Worm (Caenorhabditis elegans) whole organism, L1 larva: Measurements from ENCODE around the gene F47B10.5.
A peak's percentile ranks its signal among the peaks of the same experiment; 100 is the strongest.

Source experiments
- C16A3.4 ChIP-seq: fragments of 150-350 bp; optimal IDR thresholded peaks from 2 replicates; lab custom pipeline; 2014; ENCODE audit warnings: missing biosample characterization, missing genetic modification characterization
- Y116A8C.19 ChIP-seq: sonication (generic microtip); optimal IDR thresholded peaks from 2 replicates; lab custom pipeline; 2016; ENCODE audit warnings: missing compliant biosample characterization, missing genetic modification characterization, borderline replicate concordance
- ama-1 ChIP-seq: fragments of 150-350 bp; optimal IDR thresholded peaks from 2 replicates; lab custom pipeline; 2014
- blmp-1 ChIP-seq: fragments of 150-350 bp; optimal IDR thresholded peaks from 2 replicates; lab custom pipeline; 2014; ENCODE audit warnings: missing biosample characterization, missing genetic modification characterization
- ceh-63 ChIP-seq: fragments of 200-800 bp; sonication (Bioruptor generic); optimal IDR thresholded peaks from 2 replicates; lab custom pipeline; 2018; ENCODE audit warnings: mild to moderate bottlenecking, missing genetic modification characterization, missing compliant biosample characterization
- ceh-8 ChIP-seq: fragments of 200-800 bp; sonication (Bioruptor generic); optimal IDR thresholded peaks from 2 replicates; lab custom pipeline; 2018; ENCODE audit warnings: mild to moderate bottlenecking, missing genetic modification characterization, moderate library complexity, missing compliant biosample characterization
- ceh-82 ChIP-seq, 3 experiments: fragments of 150-350 bp in 1 of 3; sonication (generic microtip) in 2 of 3; optimal IDR thresholded peaks; 2 replicates each; lab custom pipeline; 2014 to 2017; ENCODE audit warnings: missing biosample characterization in 3 of 3, missing genetic modification characterization in 3 of 3
- ceh-90 ChIP-seq: sonication (generic microtip); optimal IDR thresholded peaks from 2 replicates; lab custom pipeline; 2016; ENCODE audit warnings: missing genetic modification characterization, missing compliant biosample characterization
- dsc-1 ChIP-seq: sonication (generic microtip); optimal IDR thresholded peaks from 2 replicates; lab custom pipeline; 2016; ENCODE audit warnings: mild to moderate bottlenecking, missing genetic modification characterization, missing compliant biosample characterization
- efl-1 ChIP-seq, 4 experiments: fragments of 150-350 bp; optimal IDR thresholded peaks in 3 of 4; peaks in 1 of 4; 1 replicate in 1 of 4; 2 replicates in 3 of 4; lab custom pipeline; 2014; ENCODE audit warnings: missing biosample characterization in 2 of 4, missing genetic modification characterization in 2 of 4, missing genetic modification reagents in 2 of 4
- elt-3 ChIP-seq, 6 experiments: fragments of 150-350 bp in 1 of 6; sonication (generic microtip); optimal IDR thresholded peaks; 2 replicates each; lab custom pipeline; 2017 to 2018; ENCODE audit warnings: missing biosample characterization in 6 of 6, missing genetic modification characterization in 6 of 6, inconsistent platforms in 1 of 6
- ets-5 ChIP-seq: fragments of 200-800 bp; sonication (Bioruptor generic); IDR thresholded peaks from 2 replicates; pipeline ENCODE4 v1.3.6; 2022; ENCODE audit warnings: missing genetic modification characterization, missing compliant biosample characterization
- fkh-8 ChIP-seq: sonication (generic microtip); optimal IDR thresholded peaks from 2 replicates; lab custom pipeline; 2016; ENCODE audit warnings: mild to moderate bottlenecking, missing genetic modification characterization, missing compliant biosample characterization
- grh-1 ChIP-seq: fragments of 200-800 bp; sonication (Bioruptor generic); IDR thresholded peaks from 2 replicates; pipeline ENCODE4 v1.3.6; 2022; ENCODE audit warnings: missing genetic modification reagents, missing genetic modification characterization, missing compliant biosample characterization
- hlh-4 ChIP-seq: sonication (generic microtip); optimal IDR thresholded peaks from 2 replicates; lab custom pipeline; 2016; ENCODE audit warnings: mild to moderate bottlenecking, missing genetic modification characterization, missing compliant biosample characterization
- jun-1 ChIP-seq: fragments of 150-350 bp; optimal IDR thresholded peaks from 2 replicates; lab custom pipeline; 2014; ENCODE audit warnings: missing biosample characterization, missing genetic modification reagents, missing genetic modification characterization
- lin-13 ChIP-seq: fragments of 150-350 bp; optimal IDR thresholded peaks from 2 replicates; lab custom pipeline; 2014; ENCODE audit warnings: missing biosample characterization, missing genetic modification reagents, missing genetic modification characterization
- lin-14 ChIP-seq: fragments of 200-800 bp; sonication (Bioruptor generic); optimal IDR thresholded peaks from 2 replicates; lab custom pipeline; 2018; ENCODE audit warnings: mild to moderate bottlenecking, missing genetic modification characterization, moderate library complexity, missing compliant biosample characterization
- lin-35 ChIP-seq, 2 experiments: fragments of 150-350 bp; optimal IDR thresholded peaks; 2 replicates each; lab custom pipeline; 2014; ENCODE audit warnings: missing biosample characterization in 2 of 2, missing genetic modification characterization in 2 of 2, missing genetic modification reagents in 2 of 2
- lin-39 ChIP-seq: fragments of 150-350 bp; optimal IDR thresholded peaks from 2 replicates; lab custom pipeline; 2014; ENCODE audit warnings: missing biosample characterization, missing genetic modification reagents, missing genetic modification characterization
- lsy-2 ChIP-seq, 2 experiments: fragments of 150-350 bp; optimal IDR thresholded peaks; 2 replicates each; lab custom pipeline; 2014; ENCODE audit warnings: missing biosample characterization in 2 of 2, missing genetic modification characterization in 2 of 2
- nhr-19 ChIP-seq: fragments of 200-800 bp; sonication (Bioruptor generic); conservative IDR thresholded peaks from 2 replicates; pipeline ENCODE4 v1.3.6; 2022; ENCODE audit warnings: missing genetic modification characterization, missing compliant biosample characterization
- nhr-20 ChIP-seq: sonication (generic microtip); optimal IDR thresholded peaks from 2 replicates; lab custom pipeline; 2016; ENCODE audit warnings: mild to moderate bottlenecking, missing genetic modification characterization, missing compliant biosample characterization
- nhr-237 ChIP-seq: fragments of 150-350 bp; optimal IDR thresholded peaks from 2 replicates; lab custom pipeline; 2014; ENCODE audit warnings: missing biosample characterization, missing genetic modification characterization
- nhr-47 ChIP-seq: sonication (generic microtip); optimal IDR thresholded peaks from 2 replicates; lab custom pipeline; 2016; ENCODE audit warnings: mild to moderate bottlenecking, missing genetic modification characterization, moderate library complexity, missing compliant biosample characterization
- nhr-71 ChIP-seq: sonication (generic microtip); optimal IDR thresholded peaks from 2 replicates; lab custom pipeline; 2016; ENCODE audit warnings: mild to moderate bottlenecking, missing genetic modification characterization, moderate library complexity, missing compliant biosample characterization
- nhr-76 ChIP-seq: sonication (generic microtip); optimal IDR thresholded peaks from 2 replicates; lab custom pipeline; 2017; ENCODE audit warnings: missing biosample characterization, missing genetic modification characterization
- nhr-77 ChIP-seq: fragments of 150-350 bp; optimal IDR thresholded peaks from 2 replicates; lab custom pipeline; 2014; ENCODE audit warnings: missing biosample characterization, missing genetic modification characterization
- nhr-84 ChIP-seq: sonication (generic microtip); optimal IDR thresholded peaks from 2 replicates; lab custom pipeline; 2017; ENCODE audit warnings: missing biosample characterization, missing genetic modification characterization
- pag-3 ChIP-seq: sonication (generic microtip); optimal IDR thresholded peaks from 2 replicates; lab custom pipeline; 2017; ENCODE audit warnings: missing genetic modification characterization, mild to moderate bottlenecking, missing compliant biosample characterization, antibody characterized with exemption, borderline replicate concordance; ENCODE audit not compliant: insufficient read depth
- pqm-1 ChIP-seq: sonication (generic microtip); optimal IDR thresholded peaks from 3 replicates; lab custom pipeline; 2017; ENCODE audit warnings: missing biosample characterization, missing genetic modification characterization
- rnt-1 ChIP-seq: sonication (generic microtip); optimal IDR thresholded peaks from 2 replicates; lab custom pipeline; 2016; ENCODE audit warnings: mild to moderate bottlenecking, missing genetic modification characterization, moderate library complexity, missing compliant biosample characterization
- skn-1 ChIP-seq: fragments of 150-350 bp; optimal IDR thresholded peaks from 2 replicates; lab custom pipeline; 2014; ENCODE audit warnings: missing biosample characterization, missing genetic modification characterization
- sup-37 ChIP-seq: fragments of 200-800 bp; sonication (Bioruptor generic); optimal IDR thresholded peaks from 2 replicates; lab custom pipeline; 2018; ENCODE audit warnings: mild to moderate bottlenecking, missing genetic modification characterization, missing compliant biosample characterization
- tbx-2 ChIP-seq: sonication (generic microtip); optimal IDR thresholded peaks from 2 replicates; lab custom pipeline; 2016; ENCODE audit warnings: missing genetic modification characterization, missing compliant biosample characterization
- unc-130 ChIP-seq: fragments of 150-350 bp; optimal IDR thresholded peaks from 2 replicates; lab custom pipeline; 2017; ENCODE audit warnings: missing biosample characterization, missing genetic modification characterization, inconsistent platforms
- unc-98 ChIP-seq: fragments of 200-800 bp; sonication (Bioruptor generic); IDR thresholded peaks from 2 replicates; pipeline ENCODE4 v1.3.6; 2022; ENCODE audit warnings: missing genetic modification characterization, missing compliant biosample characterization
- zag-1 ChIP-seq: fragments of 150-350 bp; optimal IDR thresholded peaks from 2 replicates; lab custom pipeline; 2014; ENCODE audit warnings: missing biosample characterization, missing genetic modification characterization
- ztf-11 ChIP-seq, 2 experiments: sonication (generic microtip); optimal IDR thresholded peaks; 2 replicates each; lab custom pipeline; 2016 to 2017; ENCODE audit warnings: missing genetic modification characterization in 2 of 2, missing biosample characterization in 1 of 2, missing compliant biosample characterization in 1 of 2
- ztf-4 ChIP-seq: fragments of 150-350 bp; optimal IDR thresholded peaks from 2 replicates; lab custom pipeline; 2014; ENCODE audit warnings: missing biosample characterization, missing genetic modification characterization

The F47B10.5 gene

DNA sequence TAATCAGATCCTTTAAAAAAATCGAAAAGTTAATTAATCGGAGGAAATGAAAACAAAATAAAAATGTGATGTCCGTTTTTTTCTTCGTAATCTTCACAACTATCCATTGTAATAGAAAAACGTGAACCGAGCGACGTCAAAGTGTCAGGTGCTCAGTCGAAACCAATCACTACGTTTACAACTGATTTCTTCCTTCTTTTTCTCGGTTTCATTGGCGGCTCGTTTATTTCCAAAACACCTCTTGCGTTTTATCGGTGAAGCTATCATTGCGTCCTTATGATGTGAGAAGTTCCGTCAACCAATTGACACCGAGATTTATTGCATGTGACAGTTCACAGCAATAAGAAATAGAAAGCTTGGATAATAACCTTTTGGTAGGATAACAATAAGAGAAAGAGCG, 37.1 kb downstream of the F47B10.5 start:
- TF ChIP-seq pqm-1 (no peak), fkh-8 (no peak), tbx-2 (tag; lab: Kevin White, UChicago) (peak; percentile 21), ceh-90 (tag; lab: Kevin White, UChicago) (no peak), unc-130 (tag; lab: Kevin White, UChicago) (peak; percentile 59), blmp-1 (tag; lab: Kevin White, UChicago) (no peak), efl-1 (optimal IDR thresholded peaks at IDR 0.05; lab: Kevin White, UChicago) (no peak), efl-1 (GFP tag; optimal IDR thresholded peaks at IDR 0.05 in 1 of 2; lab: Kevin White, UChicago) (peak in 1 of 2 experiments; percentile 13), ceh-63 (GFP tag; lab: Kevin White, UChicago) (no peak), ztf-4 (no peak), nhr-19 (GFP tag; lab: Robert Waterston, UW) (peak; percentile 41), jun-1 (no peak), ceh-8 (GFP tag; lab: Kevin White, UChicago) (no peak), unc-98 (no peak), hlh-4 (no peak), ets-5 (GFP tag; lab: Robert Waterston, UW) (no peak), nhr-47 (tag; lab: Kevin White, UChicago) (no peak), ceh-82 (tag; optimal IDR thresholded peaks at IDR 0.05; lab: Kevin White, UChicago) (no peak), dsc-1 (no peak), nhr-20 (peak; percentile 31), nhr-76 (tag; lab: Kevin White, UChicago) (no peak), pag-3 (tag; lab: Kevin White, UChicago) (no peak), rnt-1 (tag; lab: Kevin White, UChicago) (peak; percentile 80), lin-39 (tag; lab: Kevin White, UChicago) (no peak), zag-1 (tag; lab: Kevin White, UChicago) (no peak), nhr-71 (tag; lab: Kevin White, UChicago) (peak; percentile 78), ama-1 (lab: Kevin White, UChicago) (no peak), lin-13 (peak; percentile 2), C16A3.4 (tag; lab: Kevin White, UChicago) (no peak), lsy-2 (tag; optimal IDR thresholded peaks at IDR 0.05; lab: Kevin White, UChicago) (peak in 1 of 2 experiments; percentile 44), nhr-84 (tag; lab: Kevin White, UChicago) (no peak), nhr-77 (no peak), ztf-11 (tag; optimal IDR thresholded peaks at IDR 0.05; lab: Kevin White, UChicago) (no peak), lin-14 (GFP tag; lab: Kevin White, UChicago) (peak; percentile 81)

DNA sequence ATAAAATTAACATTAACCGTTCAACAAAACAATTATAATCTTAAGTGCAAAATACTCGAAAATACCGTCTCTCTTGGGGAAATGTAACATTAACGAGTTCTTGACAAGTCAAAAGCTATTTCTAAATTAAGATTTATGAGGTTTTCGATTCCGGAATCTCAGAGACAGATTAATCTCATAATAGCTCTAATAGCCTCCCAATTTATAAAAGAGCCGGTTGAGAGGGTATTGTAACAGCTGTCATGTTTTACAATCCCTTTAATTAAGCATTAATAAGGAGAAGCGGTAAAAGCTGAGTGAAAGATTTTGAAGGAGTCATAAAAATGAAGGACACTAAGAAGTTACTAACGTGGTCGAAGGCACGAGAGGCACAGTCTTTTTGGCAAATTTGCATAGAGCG, 38.6 kb downstream of the F47B10.5 start:
- TF ChIP-seq pag-3 (tag; lab: Kevin White, UChicago), result no peak
- TF ChIP-seq lin-35 (GFP tag; optimal IDR thresholded peaks at IDR 0.05; lab: Kevin White, UChicago), result no peak
- TF ChIP-seq skn-1 (tag; lab: Kevin White, UChicago), result no peak
- TF ChIP-seq grh-1 (GFP tag; lab: Robert Waterston, UW), result no peak

ce11 chrX:10851202-10851601, 39.2 kb downstream of the F47B10.5 start:
- TF ChIP-seq nhr-237 (tag; lab: Kevin White, UChicago) (no peak), pag-3 (tag; lab: Kevin White, UChicago) (no peak), Y116A8C.19 (tag; lab: Kevin White, UChicago) (no peak), sup-37 (GFP tag; lab: Kevin White, UChicago) (no peak), elt-3 (tag; optimal IDR thresholded peaks at IDR 0.05; lab: Kevin White, UChicago) (no peak)
